Fruit fly (Drosophila melanogaster): ENCODE data around the gene CG8916.

Gene CG8916

DNA sequence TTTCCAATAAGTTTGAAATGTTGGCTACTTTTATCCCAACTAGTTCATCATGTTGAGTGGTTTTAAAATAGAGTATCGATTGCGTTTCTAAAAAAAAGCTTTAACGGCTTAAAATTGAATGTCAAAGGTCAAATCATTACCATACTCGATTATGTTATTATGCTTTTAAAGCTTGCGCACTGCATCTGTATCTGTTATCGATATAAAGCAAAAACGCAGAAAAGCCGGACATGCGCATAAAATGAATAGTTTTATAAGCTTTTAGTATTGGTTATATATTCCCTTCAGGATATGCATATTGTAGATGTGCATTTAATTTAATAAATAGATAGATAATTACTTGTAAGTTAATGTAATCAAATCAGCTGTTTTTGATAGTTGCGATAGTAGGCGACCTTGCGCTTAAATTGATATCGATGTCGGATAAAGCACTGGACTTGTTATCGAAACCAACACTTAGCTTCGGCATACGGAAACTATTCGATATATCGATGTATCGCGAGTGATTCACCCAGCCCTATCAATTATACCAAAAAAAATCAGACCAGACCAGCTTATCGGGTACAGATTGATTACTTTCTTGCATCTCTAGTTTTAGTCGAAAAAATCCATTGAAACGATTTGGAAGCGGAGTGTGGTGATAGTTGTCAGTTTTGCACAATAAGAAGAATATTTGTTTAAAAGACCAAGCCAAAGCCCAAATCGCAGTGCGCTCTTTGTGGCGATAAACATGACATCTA is 30.0 kb upstream of the CG8916 start, which contains the start of gene shi (continued):
- no peak for TF ChIP-seq NK7.1 (GFP tag; optimal IDR thresholded peaks at IDR 0.05)
- TF ChIP-seq H2.0 (GFP tag; IDR thresholded peaks at IDR 0.05), result no peak
- TF ChIP-seq CG3726 (GFP tag; IDR thresholded peaks at IDR 0.05), result no peak
- no peak for TF ChIP-seq CG15073 (GFP tag; optimal IDR thresholded peaks at IDR 0.05)
- no peak for TF ChIP-seq ash1 (GFP tag; optimal IDR thresholded peaks at IDR 0.05)
- peak; percentile 15 for TF ChIP-seq gsb-n (tag; optimal IDR thresholded peaks at IDR 0.05)
- TF ChIP-seq Stat92E (GFP tag; optimal IDR thresholded peaks at IDR 0.05), result no peak
- TF ChIP-seq CG13624 (GFP tag; optimal IDR thresholded peaks at IDR 0.05), result peak; percentile 19
- no peak for TF ChIP-seq Gsc (GFP tag; IDR thresholded peaks at IDR 0.05)
- peak; percentile 98 for TF ChIP-seq CG42726 (GFP tag; IDR thresholded peaks at IDR 0.05; ENCODE audit: partially characterized antibody)
- no peak for TF ChIP-seq run (tag; optimal IDR thresholded peaks at IDR 0.05)
- TF ChIP-seq sens (GFP tag), result peak; percentile 88
- TF ChIP-seq CG9876 (GFP tag; optimal IDR thresholded peaks at IDR 0.05), result no peak
- peak; percentile 14 for TF ChIP-seq Dad (GFP tag; optimal IDR thresholded peaks at IDR 0.05)
- peak; percentile 96 for TF ChIP-seq unc-4 (GFP tag; IDR thresholded peaks at IDR 0.05; ENCODE audit: partially characterized antibody)
- TF ChIP-seq sc (optimal IDR thresholded peaks at IDR 0.05), result no peak
- no peak for TF ChIP-seq sc (GFP tag; optimal IDR thresholded peaks at IDR 0.05)
- no peak for TF ChIP-seq h (optimal IDR thresholded peaks at IDR 0.05)
- TF ChIP-seq nerfin-2 (GFP tag; IDR thresholded peaks at IDR 0.05; ENCODE audit: partially characterized antibody), result peak; percentile 99
- TF ChIP-seq klu (GFP tag; IDR thresholded peaks at IDR 0.05), result no peak
- no peak for TF ChIP-seq NC2β (GFP tag; optimal IDR thresholded peaks at IDR 0.05)
- TF ChIP-seq bab2 (GFP tag; optimal IDR thresholded peaks at IDR 0.05), result no peak
- TF ChIP-seq Doc3 (GFP tag; IDR thresholded peaks at IDR 0.05; ENCODE audit: partially characterized antibody), result peak; percentile 91
- TF ChIP-seq p53 (GFP tag; optimal IDR thresholded peaks at IDR 0.05), result no peak
- no peak for TF ChIP-seq NFAT (GFP tag; IDR thresholded peaks at IDR 0.05)
- TF ChIP-seq cad (GFP tag; optimal IDR thresholded peaks at IDR 0.05), result no peak
- TF ChIP-seq CG18619 (GFP tag; optimal IDR thresholded peaks at IDR 0.05), result no peak
- TF ChIP-seq z (GFP tag; IDR thresholded peaks at IDR 0.05), result no peak
- no peak for TF ChIP-seq slou (GFP tag; optimal IDR thresholded peaks at IDR 0.05)
- no peak for TF ChIP-seq sr (GFP tag; IDR thresholded peaks at IDR 0.05)
- TF ChIP-seq tna (GFP tag; IDR thresholded peaks at IDR 0.05; ENCODE audit: partially characterized antibody), result peak; percentile 98
- no peak for TF ChIP-seq CG18262 (tag; optimal IDR thresholded peaks at IDR 0.05)
- no peak for TF ChIP-seq salm (tag; optimal IDR thresholded peaks at IDR 0.05)
- peak in 1 of 2 experiments; percentile 67 for TF ChIP-seq insv (GFP tag; optimal IDR thresholded peaks at IDR 0.05)
- TF ChIP-seq CG4617 (GFP tag; optimal IDR thresholded peaks at IDR 0.05; ENCODE audit: borderline replicate concordance), result peak; percentile 3
- TF ChIP-seq HLH54F (GFP tag; optimal IDR thresholded peaks at IDR 0.05), result no peak
- no peak for TF ChIP-seq Xrp1 (GFP tag; IDR thresholded peaks at IDR 0.05)
- TF ChIP-seq CG1792 (GFP tag; optimal IDR thresholded peaks at IDR 0.05), result no peak
- TF ChIP-seq CG6654 (GFP tag; optimal IDR thresholded peaks at IDR 0.05), result no peak
- TF ChIP-seq Hey (tag; optimal IDR thresholded peaks at IDR 0.05), result no peak
- no peak for TF ChIP-seq pan (optimal IDR thresholded peaks at IDR 0.05)
- no peak for TF ChIP-seq pan (GFP tag; optimal IDR thresholded peaks at IDR 0.05 in 1 of 2, IDR thresholded peaks at IDR 0.05 in 1 of 2)
- TF ChIP-seq CG6854 (GFP tag; optimal IDR thresholded peaks at IDR 0.05), result no peak
- TF ChIP-seq knrl (GFP tag; IDR thresholded peaks at IDR 0.05; ENCODE audit: partially characterized antibody), result peak; percentile 97
- peak; percentile 98 for TF ChIP-seq CG7963 (GFP tag; IDR thresholded peaks at IDR 0.05; ENCODE audit: partially characterized antibody)
- TF ChIP-seq caup (GFP tag; optimal IDR thresholded peaks at IDR 0.05; ENCODE audit: severe bottlenecking), result peak; percentile 51
- TF ChIP-seq Gug (GFP tag; IDR thresholded peaks at IDR 0.05), result no peak
- peak; percentile 97 for TF ChIP-seq inv (GFP tag; IDR thresholded peaks at IDR 0.05; ENCODE audit: partially characterized antibody)
- no peak for TF ChIP-seq CG1832 (GFP tag; optimal IDR thresholded peaks at IDR 0.05)
- no peak for TF ChIP-seq fru (optimal IDR thresholded peaks at IDR 0.05)
- TF ChIP-seq CG17568 (GFP tag; optimal IDR thresholded peaks at IDR 0.05), result no peak

All from whole organism, embryonic.